Worm (Caenorhabditis elegans) whole organism, L3 larva: ENCODE measurements around the gene srd-9.
A peak's percentile ranks its signal among the peaks of the same experiment; 100 is the strongest.

ENCODE experiments used
- R02D3.7 ChIP-seq: fragments of 150-350 bp; optimal IDR thresholded peaks from 2 replicates; lab custom pipeline; 2014; ENCODE audit warnings: missing biosample characterization, missing genetic modification characterization
- ZK546.5 ChIP-seq: sonication (generic microtip); optimal IDR thresholded peaks from 2 replicates; lab custom pipeline; 2017; ENCODE audit warnings: missing biosample characterization, missing genetic modification characterization
- aly-2 ChIP-seq: fragments of 150-350 bp; optimal IDR thresholded peaks from 2 replicates; lab custom pipeline; 2014; ENCODE audit warnings: missing biosample characterization, missing genetic modification characterization
- ama-1 ChIP-seq: fragments of 150-350 bp; optimal IDR thresholded peaks from 2 replicates; lab custom pipeline; 2018
- ceh-28 ChIP-seq: fragments of 150-350 bp; optimal IDR thresholded peaks from 2 replicates; lab custom pipeline; 2014; ENCODE audit warnings: missing biosample characterization, missing genetic modification reagents, missing genetic modification characterization
- ceh-9 ChIP-seq: sonication (generic microtip); optimal IDR thresholded peaks from 2 replicates; lab custom pipeline; 2018; ENCODE audit warnings: missing biosample characterization, missing genetic modification characterization
- daf-12 ChIP-seq: fragments of 150-350 bp; optimal IDR thresholded peaks from 2 replicates; lab custom pipeline; 2014; ENCODE audit warnings: missing biosample characterization, missing genetic modification reagents, missing genetic modification characterization
- egl-27 ChIP-seq: sonication (generic microtip); optimal IDR thresholded peaks from 4 replicates; lab custom pipeline; 2017; ENCODE audit warnings: missing biosample characterization, missing genetic modification reagents, missing genetic modification characterization
- egl-5 ChIP-seq: fragments of 150-350 bp; optimal IDR thresholded peaks from 2 replicates; lab custom pipeline; 2017; ENCODE audit warnings: missing biosample characterization, missing genetic modification reagents, missing genetic modification characterization, inconsistent platforms
- elt-2 ChIP-seq: sonication (generic microtip); optimal IDR thresholded peaks from 2 replicates; lab custom pipeline; 2016; ENCODE audit warnings: missing genetic modification reagents, mild to moderate bottlenecking, missing genetic modification characterization, missing compliant biosample characterization
- elt-3 ChIP-seq, 3 experiments: fragments of 150-350 bp in 1 of 3; sonication (generic microtip) in 2 of 3; optimal IDR thresholded peaks; 2 replicates in 2 of 3; 4 replicates in 1 of 3; lab custom pipeline; 2014 to 2017; ENCODE audit warnings: missing biosample characterization in 3 of 3, missing genetic modification characterization in 3 of 3
- eor-1 ChIP-seq, 2 experiments: fragments of 150-350 bp; optimal IDR thresholded peaks; 2 replicates each; lab custom pipeline; 2014 to 2018; ENCODE audit warnings: missing biosample characterization in 2 of 2, missing genetic modification characterization in 2 of 2
- fkh-2 ChIP-seq: fragments of 150-350 bp; optimal IDR thresholded peaks from 2 replicates; lab custom pipeline; 2014; ENCODE audit warnings: missing biosample characterization, missing genetic modification reagents, missing genetic modification characterization
- fos-1 ChIP-seq: fragments of 150-350 bp; optimal IDR thresholded peaks from 2 replicates; lab custom pipeline; 2014; ENCODE audit warnings: missing biosample characterization, missing genetic modification characterization
- lin-15B ChIP-seq: fragments of 150-350 bp; optimal IDR thresholded peaks from 2 replicates; lab custom pipeline; 2014; ENCODE audit warnings: missing biosample characterization, missing genetic modification characterization
- lin-39 ChIP-seq: fragments of 150-350 bp; optimal IDR thresholded peaks from 2 replicates; lab custom pipeline; 2018; ENCODE audit warnings: missing biosample characterization, missing genetic modification reagents, missing genetic modification characterization
- lsy-12 ChIP-seq: sonication (generic microtip); optimal IDR thresholded peaks from 2 replicates; lab custom pipeline; 2016; ENCODE audit warnings: mild to moderate bottlenecking, missing genetic modification characterization, missing compliant biosample characterization
- mml-1 ChIP-seq: fragments of 150-350 bp; sonication (generic microtip); optimal IDR thresholded peaks from 3 replicates; lab custom pipeline; 2014; ENCODE audit warnings: missing biosample characterization, missing genetic modification characterization
- nfya-1 ChIP-seq: sonication (generic microtip); optimal IDR thresholded peaks from 2 replicates; lab custom pipeline; 2017; ENCODE audit warnings: missing genetic modification characterization, mild to moderate bottlenecking, missing compliant biosample characterization, antibody characterized with exemption, moderate library complexity; ENCODE audit not compliant: insufficient read depth
- nhr-11 ChIP-seq: fragments of 150-350 bp; optimal IDR thresholded peaks from 2 replicates; lab custom pipeline; 2014; ENCODE audit warnings: missing biosample characterization, missing genetic modification characterization
- nhr-12 ChIP-seq: fragments of 150-350 bp; optimal IDR thresholded peaks from 2 replicates; lab custom pipeline; 2014; ENCODE audit warnings: missing biosample characterization, missing genetic modification characterization
- nhr-23 ChIP-seq: fragments of 150-350 bp; optimal IDR thresholded peaks from 2 replicates; lab custom pipeline; 2014; ENCODE audit warnings: missing biosample characterization, missing genetic modification reagents, missing genetic modification characterization
- nhr-237 ChIP-seq: fragments of 150-350 bp; optimal IDR thresholded peaks from 2 replicates; lab custom pipeline; 2014; ENCODE audit warnings: missing biosample characterization, missing genetic modification characterization
- nhr-25 ChIP-seq: sonication (generic microtip); optimal IDR thresholded peaks from 2 replicates; lab custom pipeline; 2017; ENCODE audit warnings: missing biosample characterization, missing genetic modification characterization
- nhr-28 ChIP-seq: fragments of 150-350 bp; optimal IDR thresholded peaks from 2 replicates; lab custom pipeline; 2014; ENCODE audit warnings: missing biosample characterization, missing genetic modification characterization
- nhr-43 ChIP-seq: sonication (generic microtip); optimal IDR thresholded peaks from 2 replicates; lab custom pipeline; 2016; ENCODE audit warnings: mild to moderate bottlenecking, missing genetic modification characterization, missing compliant biosample characterization; ENCODE audit not compliant: poor library complexity, severe bottlenecking
- nhr-67 ChIP-seq: fragments of 150-350 bp; optimal IDR thresholded peaks from 2 replicates; lab custom pipeline; 2014; ENCODE audit warnings: missing biosample characterization, missing genetic modification characterization
- nhr-76 ChIP-seq: fragments of 150-350 bp; sonication (generic microtip); optimal IDR thresholded peaks from 5 replicates; lab custom pipeline; 2014; ENCODE audit warnings: missing biosample characterization, missing genetic modification characterization
- pha-4 ChIP-seq: fragments of 150-350 bp; optimal IDR thresholded peaks from 2 replicates; lab custom pipeline; 2014; ENCODE audit warnings: missing biosample characterization, missing genetic modification reagents, missing genetic modification characterization
- pqm-1 ChIP-seq: fragments of 150-350 bp; optimal IDR thresholded peaks from 2 replicates; lab custom pipeline; 2017; ENCODE audit warnings: missing biosample characterization, missing genetic modification characterization, inconsistent platforms
- skn-1 ChIP-seq: fragments of 150-350 bp; optimal IDR thresholded peaks from 2 replicates; lab custom pipeline; 2014; ENCODE audit warnings: missing biosample characterization, missing genetic modification characterization
- tbx-2 ChIP-seq: sonication (generic microtip); optimal IDR thresholded peaks from 2 replicates; lab custom pipeline; 2016; ENCODE audit warnings: mild to moderate bottlenecking, missing genetic modification characterization, missing compliant biosample characterization
- unc-39 ChIP-seq: sonication (generic microtip); optimal IDR thresholded peaks from 4 replicates; lab custom pipeline; 2017; ENCODE audit warnings: missing biosample characterization, missing genetic modification characterization
- unc-62 ChIP-seq: fragments of 150-350 bp; sonication (generic microtip); optimal IDR thresholded peaks from 4 replicates; lab custom pipeline; 2014; ENCODE audit warnings: missing biosample characterization, missing genetic modification reagents, missing genetic modification characterization
- ztf-11 ChIP-seq: fragments of 150-350 bp; optimal IDR thresholded peaks from 2 replicates; lab custom pipeline; 2014; ENCODE audit warnings: missing biosample characterization, missing genetic modification characterization
- ztf-4 ChIP-seq: fragments of 150-350 bp; optimal IDR thresholded peaks from 2 replicates; lab custom pipeline; 2014; ENCODE audit warnings: missing biosample characterization, missing genetic modification characterization

srd-9 gene

ce11 chrV:5329677-5330266, 21.8 kb upstream of the srd-9 start (continued):
- TF ChIP-seq nhr-25 (tag; lab: Kevin White, UChicago) (peak; percentile 20), pqm-1 (tag; lab: Kevin White, UChicago) (peak; percentile 41), elt-3 (tag; optimal IDR thresholded peaks at IDR 0.05; lab: Kevin White, UChicago) (no peak), nhr-23 (peak; percentile 9), ceh-28 (tag; lab: Kevin White, UChicago) (no peak), fos-1 (tag; lab: Kevin White, UChicago) (no peak)

DNA sequence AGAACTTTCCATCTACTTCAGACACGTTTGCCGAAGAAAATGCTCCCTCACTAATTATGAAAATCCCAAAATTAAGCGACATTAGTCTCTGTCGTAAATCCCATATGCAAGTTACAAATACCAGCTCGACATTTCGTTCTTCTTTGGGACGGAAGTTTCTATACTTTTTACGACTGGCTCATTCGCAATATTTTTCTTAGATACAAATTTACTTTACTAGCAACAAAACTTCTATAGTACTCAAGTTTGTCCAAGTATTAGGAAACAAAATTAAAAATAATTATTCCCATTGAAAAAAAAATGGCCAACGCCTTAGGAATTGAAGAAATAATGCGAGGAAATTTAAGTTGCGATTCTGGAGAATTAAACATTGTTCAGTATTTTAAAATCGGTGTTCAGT, 20.6 kb upstream of the srd-9 start, which contains the start of gene srg-26:
srg-26 (plus strand) TSS at position 301 of the 400 bp plus-strand sequence.
- TF ChIP-seq R02D3.7 (tag; lab: Kevin White, UChicago): no peak
- no peak for TF ChIP-seq elt-2
- TF ChIP-seq daf-12 (tag; lab: Kevin White, UChicago): no peak
- TF ChIP-seq nhr-12 (tag; lab: Kevin White, UChicago): no peak
- no peak for TF ChIP-seq nhr-76 (tag; lab: Kevin White, UChicago)
- TF ChIP-seq lin-15B (tag; lab: Kevin White, UChicago): no peak
- TF ChIP-seq nhr-25 (tag; lab: Kevin White, UChicago): no peak
- TF ChIP-seq lin-39 (tag; lab: Kevin White, UChicago): no peak
- no peak for TF ChIP-seq egl-27 (tag; lab: Kevin White, UChicago)
- TF ChIP-seq lsy-12: no peak
- TF ChIP-seq ceh-9: no peak
- no peak for TF ChIP-seq egl-5
- no peak for TF ChIP-seq unc-39 (tag; lab: Kevin White, UChicago)
- TF ChIP-seq ztf-4 (tag; lab: Kevin White, UChicago): no peak
- TF ChIP-seq mml-1 (tag; lab: Kevin White, UChicago): no peak
- no peak for TF ChIP-seq nhr-28
- no peak for TF ChIP-seq nhr-43 (tag; lab: Kevin White, UChicago)
- TF ChIP-seq ztf-11 (tag; lab: Kevin White, UChicago): no peak

DNA sequence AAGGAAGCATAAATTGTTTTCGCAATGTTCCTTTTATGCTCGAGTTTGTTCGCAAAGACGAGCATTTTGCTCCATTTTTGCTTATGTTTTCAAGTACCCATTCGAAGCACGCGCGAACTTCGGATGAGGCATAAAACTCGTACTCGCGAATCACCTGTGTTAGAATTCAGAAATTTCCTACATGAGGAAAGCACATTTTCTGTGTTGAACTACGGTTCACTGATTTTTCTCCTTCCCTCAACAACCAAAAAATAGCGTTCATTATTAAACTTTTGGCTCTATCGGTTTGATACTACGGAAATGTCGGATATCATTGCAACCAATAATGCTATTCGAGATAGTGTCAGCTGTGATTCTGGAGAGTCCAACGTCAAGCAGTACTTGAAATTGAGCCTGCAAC, 17.0 kb upstream of the srd-9 start, which contains the start of gene srg-28:
srg-28 (plus strand) TSS at position 301 of the 400 bp plus-strand sequence.
- TF ChIP-seq lsy-12: no peak
- no peak for TF ChIP-seq egl-5
- no peak for TF ChIP-seq nhr-12 (tag; lab: Kevin White, UChicago)
- no peak for TF ChIP-seq egl-27 (tag; lab: Kevin White, UChicago)
- no peak for TF ChIP-seq ZK546.5
- TF ChIP-seq aly-2 (tag; lab: Kevin White, UChicago): no peak
- TF ChIP-seq ama-1 (lab: Kevin White, UChicago): no peak
- TF ChIP-seq fkh-2 (tag; lab: Kevin White, UChicago): no peak
- TF ChIP-seq ztf-4 (tag; lab: Kevin White, UChicago): no peak
- TF ChIP-seq nhr-67: no peak
- no peak for TF ChIP-seq nhr-11
- no peak for TF ChIP-seq nhr-237
- TF ChIP-seq ceh-9: no peak
- no peak for TF ChIP-seq skn-1
- TF ChIP-seq pha-4 (tag; lab: Kevin White, UChicago): no peak
- TF ChIP-seq R02D3.7 (tag; lab: Kevin White, UChicago): no peak
- no peak for TF ChIP-seq nhr-76 (tag; lab: Kevin White, UChicago)
- TF ChIP-seq unc-62 (GFP tag; lab: Kevin White, UChicago): no peak
- no peak for TF ChIP-seq nfya-1
- TF ChIP-seq, all 47 proteins: peak for 0

DNA sequence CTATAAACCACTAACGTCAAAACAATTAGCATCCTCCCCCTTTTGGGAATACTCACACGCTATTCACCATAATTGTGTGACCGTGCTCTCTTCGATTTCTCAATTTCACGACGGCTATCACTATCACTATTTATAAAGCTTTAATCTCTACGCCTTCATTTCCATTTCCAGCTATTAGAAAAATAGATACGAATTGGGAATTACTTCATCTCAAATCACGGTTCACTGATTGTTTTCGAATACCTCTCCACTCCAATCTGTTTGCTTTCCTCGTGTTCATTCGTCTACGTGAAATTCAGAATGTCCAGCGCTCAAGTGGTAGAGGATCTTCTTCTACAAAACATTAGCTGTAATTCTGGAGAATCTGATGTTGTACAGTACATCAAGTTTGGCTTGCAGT, 14.7 kb upstream of the srd-9 start, which contains the start of gene srg-29:
srg-29 (plus strand) TSS at position 301 of the 400 bp plus-strand sequence.
- TF ChIP-seq daf-12 (tag; lab: Kevin White, UChicago): no peak
- TF ChIP-seq elt-3 (tag; optimal IDR thresholded peaks at IDR 0.05; lab: Kevin White, UChicago): no peak
- TF ChIP-seq ceh-9: no peak
- TF ChIP-seq tbx-2 (tag; lab: Kevin White, UChicago): no peak
- TF ChIP-seq ceh-28 (tag; lab: Kevin White, UChicago): no peak
- TF ChIP-seq nfya-1: no peak
- TF ChIP-seq pqm-1 (tag; lab: Kevin White, UChicago): no peak
- TF ChIP-seq nhr-28: no peak
- TF ChIP-seq lin-15B (tag; lab: Kevin White, UChicago): no peak
- no peak for TF ChIP-seq fkh-2 (tag; lab: Kevin White, UChicago)
- no peak for TF ChIP-seq eor-1 (tag; optimal IDR thresholded peaks at IDR 0.05; lab: Kevin White, UChicago)
- no peak for TF ChIP-seq fos-1 (tag; lab: Kevin White, UChicago)
- TF ChIP-seq mml-1 (tag; lab: Kevin White, UChicago): no peak
- TF ChIP-seq ZK546.5: no peak
- no peak for TF ChIP-seq ztf-4 (tag; lab: Kevin White, UChicago)
- no peak for TF ChIP-seq skn-1
- TF ChIP-seq, all 47 proteins: peak for 0
